Worm (Caenorhabditis elegans) whole organism, midembryonic: ENCODE results near the gene srh-27.

Experiments used
- T22C8.4 ChIP-seq: fragments of 200-800 bp; sonication (Bioruptor generic); IDR thresholded peaks from 2 replicates; pipeline ENCODE4 v1.3.6; 2022; ENCODE audit warnings: missing genetic modification characterization, missing compliant biosample characterization
- cog-1 ChIP-seq: sonication (generic microtip); optimal IDR thresholded peaks from 2 replicates; lab custom pipeline; 2016; ENCODE audit warnings: missing genetic modification characterization, missing compliant biosample characterization
- flt-1 ChIP-seq: fragments of 200-800 bp; sonication (Bioruptor generic); IDR thresholded peaks from 2 replicates; pipeline ENCODE4 v1.3.6; 2022; ENCODE audit warnings: missing genetic modification characterization, missing compliant biosample characterization
- med-1 ChIP-seq: sonication (generic microtip); optimal IDR thresholded peaks from 2 replicates; lab custom pipeline; 2017; ENCODE audit warnings: missing genetic modification characterization, mild to moderate bottlenecking, missing compliant biosample characterization, antibody characterized with exemption, missing genetic modification reagents; ENCODE audit not compliant: insufficient read depth
- ref-1 ChIP-seq: fragments of 200-800 bp; sonication (Bioruptor generic); conservative IDR thresholded peaks from 2 replicates; pipeline ENCODE4 v1.3.6; 2022; ENCODE audit warnings: missing genetic modification reagents, missing genetic modification characterization, missing compliant biosample characterization
- tab-1 ChIP-seq: fragments of 200-800 bp; sonication (Bioruptor generic); IDR thresholded peaks from 2 replicates; pipeline ENCODE4 v1.3.6; 2022; ENCODE audit warnings: missing genetic modification characterization, missing compliant biosample characterization
- ztf-23 ChIP-seq: fragments of 200-800 bp; sonication (Bioruptor generic); IDR thresholded peaks from 2 replicates; pipeline ENCODE4 v1.3.6; 2022; ENCODE audit warnings: missing genetic modification reagents, missing genetic modification characterization, missing compliant biosample characterization
- ztf-29 ChIP-seq: fragments of 200-800 bp; sonication (Bioruptor generic); IDR thresholded peaks from 2 replicates; pipeline ENCODE4 v1.3.6; 2022; ENCODE audit warnings: missing genetic modification reagents, missing genetic modification characterization, missing compliant biosample characterization

DNA sequence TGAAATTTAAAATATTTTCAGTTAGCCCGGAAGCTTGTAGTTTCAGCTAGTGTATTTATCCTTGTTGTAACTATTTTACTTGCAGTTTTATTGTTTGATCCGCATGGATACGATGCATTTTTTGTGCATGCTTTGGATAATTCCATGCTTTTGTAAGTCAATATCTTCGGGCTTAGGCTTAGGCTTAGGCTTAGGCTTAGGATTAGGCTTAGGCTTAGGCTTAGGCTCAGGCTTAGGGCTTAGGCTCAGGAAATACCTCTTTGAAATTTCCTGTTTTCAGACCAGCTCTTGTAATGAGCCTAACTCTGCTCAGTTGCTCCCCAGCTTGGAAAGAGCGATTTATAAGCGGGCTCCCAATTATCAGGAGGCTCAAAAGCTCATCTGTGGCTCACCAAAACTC is 18.7 kb downstream of the srh-27 start, which contains the start of gene srg-16:
- TF ChIP-seq flt-1 (no peak), ztf-29 (GFP tag; lab: Robert Waterston, UW) (no peak), ztf-23 (GFP tag; lab: Robert Waterston, UW) (no peak), tab-1 (GFP tag; lab: Robert Waterston, UW) (no peak), T22C8.4 (GFP tag; lab: Robert Waterston, UW) (no peak), med-1 (no peak), ref-1 (no peak), cog-1 (tag; lab: Kevin White, UChicago) (no peak)
